Fruit fly (Drosophila melanogaster) whole organism, embryonic: ENCODE data around the gene wg.

Source experiments
- Asciz ChIP-seq: fragments of 200-800 bp; sonication (Bioruptor generic); optimal IDR thresholded peaks from 2 replicates; lab custom pipeline; 2017; ENCODE audit warnings: missing biosample characterization, mild to moderate bottlenecking, missing genetic modification characterization, missing genetic modification reagents
- Atf6 ChIP-seq: fragments of 200-800 bp; sonication (Bioruptor generic); IDR thresholded peaks from 2 replicates; pipeline ENCODE4 v1.3.6; 2022; ENCODE audit warnings: missing biosample characterization, missing genetic modification characterization
- Bdp1 ChIP-seq: fragments of 200-800 bp; sonication (Bioruptor generic); optimal IDR thresholded peaks from 3 replicates; lab custom pipeline; 2016; ENCODE audit warnings: missing biosample characterization, missing genetic modification characterization
- CG10209 ChIP-seq: fragments of 200-800 bp; sonication (Bioruptor generic); optimal IDR thresholded peaks from 3 replicates; lab custom pipeline; 2017; ENCODE audit warnings: missing biosample characterization, mild to moderate bottlenecking, missing genetic modification characterization, missing genetic modification reagents
- CG1024 ChIP-seq: fragments of 200-800 bp; sonication (Bioruptor generic); IDR thresholded peaks from 2 replicates; pipeline ENCODE4 v1.3.6; 2022; ENCODE audit warnings: missing biosample characterization, missing genetic modification characterization
- CG10366 ChIP-seq: fragments of 200-800 bp; sonication (Bioruptor generic); IDR thresholded peaks from 2 replicates; pipeline ENCODE4 v1.3.6; 2022; ENCODE audit warnings: missing biosample characterization, missing genetic modification characterization
- CG10654 ChIP-seq: fragments of 200-800 bp; sonication (Bioruptor generic); optimal IDR thresholded peaks from 2 replicates; lab custom pipeline; 2016; ENCODE audit warnings: missing biosample characterization, missing genetic modification characterization
- CG11696 ChIP-seq: fragments of 200-800 bp; sonication (Bioruptor generic); IDR thresholded peaks from 2 replicates; pipeline ENCODE4 v1.3.6; 2022; ENCODE audit warnings: missing biosample characterization, missing genetic modification characterization
- CG12071 ChIP-seq: fragments of 200-800 bp; sonication (Bioruptor generic); optimal IDR thresholded peaks from 3 replicates; lab custom pipeline; 2018; ENCODE audit warnings: missing biosample characterization, mild to moderate bottlenecking, missing genetic modification characterization
- CG13123 ChIP-seq: fragments of 200-800 bp; sonication (Bioruptor generic); optimal IDR thresholded peaks from 2 replicates; lab custom pipeline; 2016; ENCODE audit warnings: missing biosample characterization, missing genetic modification characterization
- CG14050 ChIP-seq: fragments of 200-800 bp; sonication (Bioruptor generic); IDR thresholded peaks from 3 replicates; pipeline ENCODE4 v1.3.6; 2022; ENCODE audit warnings: missing biosample characterization, missing genetic modification characterization
- CG15073 ChIP-seq: fragments of 200-800 bp; sonication (Bioruptor generic); optimal IDR thresholded peaks from 2 replicates; lab custom pipeline; 2016; ENCODE audit warnings: missing biosample characterization, missing genetic modification characterization
- CG15479 ChIP-seq: fragments of 200-800 bp; sonication (Bioruptor generic); optimal IDR thresholded peaks from 3 replicates; lab custom pipeline; 2019; ENCODE audit warnings: missing biosample characterization, mild to moderate bottlenecking, missing genetic modification characterization, moderate library complexity
- CG1647 ChIP-seq: fragments of 200-800 bp; sonication (Bioruptor generic); optimal IDR thresholded peaks from 3 replicates; lab custom pipeline; 2016; ENCODE audit warnings: missing biosample characterization, missing genetic modification characterization
- CG17328 ChIP-seq: fragments of 200-800 bp; sonication (Bioruptor generic); IDR thresholded peaks from 2 replicates; pipeline ENCODE4 v1.3.6; 2022; ENCODE audit warnings: missing biosample characterization, missing genetic modification characterization
- CG17361 ChIP-seq: fragments of 200-800 bp; sonication (Bioruptor generic); IDR thresholded peaks from 3 replicates; pipeline ENCODE4 v1.3.6; 2022; ENCODE audit warnings: missing biosample characterization, missing genetic modification characterization
- CG17802 ChIP-seq: fragments of 200-800 bp; sonication (Bioruptor generic); optimal IDR thresholded peaks from 2 replicates; lab custom pipeline; 2018; ENCODE audit warnings: missing biosample characterization, mild to moderate bottlenecking, missing genetic modification characterization, moderate library complexity
- CG1832 ChIP-seq: fragments of 200-800 bp; sonication (Bioruptor generic); optimal IDR thresholded peaks from 2 replicates; lab custom pipeline; 2017; ENCODE audit warnings: missing biosample characterization, mild to moderate bottlenecking, missing genetic modification characterization, inconsistent platforms
- CG18476 ChIP-seq: fragments of 200-800 bp; sonication (Bioruptor generic); optimal IDR thresholded peaks from 2 replicates; lab custom pipeline; 2016; ENCODE audit warnings: missing biosample characterization, mild to moderate bottlenecking, missing genetic modification characterization
- CG30403 ChIP-seq: fragments of 200-800 bp; sonication (Bioruptor generic); optimal IDR thresholded peaks from 3 replicates; lab custom pipeline; 2016; ENCODE audit warnings: missing biosample characterization, missing genetic modification characterization
- CG32772 ChIP-seq: fragments of 200-800 bp; sonication (Bioruptor generic); IDR thresholded peaks from 2 replicates; pipeline ENCODE4 v1.3.6; 2022; ENCODE audit warnings: missing biosample characterization, missing genetic modification characterization
- CG4328 ChIP-seq: fragments of 200-800 bp; sonication (Bioruptor generic); optimal IDR thresholded peaks from 3 replicates; lab custom pipeline; 2017; ENCODE audit warnings: missing biosample characterization, missing genetic modification reagents, missing genetic modification characterization
- CG4424 ChIP-seq: fragments of 200-800 bp; sonication (Bioruptor generic); optimal IDR thresholded peaks from 3 replicates; lab custom pipeline; 2016; ENCODE audit warnings: missing biosample characterization, missing genetic modification characterization
- CG6175 ChIP-seq: fragments of 200-800 bp; sonication (Bioruptor generic); IDR thresholded peaks from 3 replicates; pipeline ENCODE4 v1.3.6; 2022; ENCODE audit warnings: missing biosample characterization, missing genetic modification characterization
- CG7745 ChIP-seq: fragments of 200-800 bp; sonication (Bioruptor generic); optimal IDR thresholded peaks from 2 replicates; lab custom pipeline; 2018; ENCODE audit warnings: missing biosample characterization, mild to moderate bottlenecking, missing genetic modification characterization, moderate library complexity
- CG8388 ChIP-seq: fragments of 200-800 bp; sonication (Bioruptor generic); optimal IDR thresholded peaks from 2 replicates; lab custom pipeline; 2019; ENCODE audit warnings: missing biosample characterization, mild to moderate bottlenecking, missing genetic modification characterization, moderate library complexity
- CG9437 ChIP-seq: fragments of 200-800 bp; sonication (Bioruptor generic); optimal IDR thresholded peaks from 2 replicates; lab custom pipeline; 2018; ENCODE audit warnings: missing biosample characterization, mild to moderate bottlenecking, missing genetic modification characterization
- D ChIP-seq, 2 experiments: fragments of 200-800 bp in 1 of 2; fragments of >200 bp in 1 of 2; sonication (Bioruptor generic) in 1 of 2; optimal IDR thresholded peaks; 2 replicates in 1 of 2; 3 replicates in 1 of 2; lab custom pipeline; 2017; ENCODE audit warnings: mild to moderate bottlenecking in 1 of 2, missing biosample characterization in 1 of 2, missing genetic modification characterization in 1 of 2, missing genetic modification reagents in 1 of 2
- ERR ChIP-seq: fragments of 200-800 bp; sonication (Bioruptor generic); optimal IDR thresholded peaks from 2 replicates; lab custom pipeline; 2016; ENCODE audit warnings: missing biosample characterization, missing genetic modification characterization
- Kr ChIP-seq: fragments of 200-800 bp; sonication (Bioruptor generic); optimal IDR thresholded peaks from 2 replicates; lab custom pipeline; 2017; ENCODE audit warnings: missing biosample characterization, mild to moderate bottlenecking, missing genetic modification characterization
- MESR4 ChIP-seq: fragments of 200-800 bp; sonication (Bioruptor generic); optimal IDR thresholded peaks from 2 replicates; lab custom pipeline; 2018; ENCODE audit warnings: missing biosample characterization, mild to moderate bottlenecking, missing genetic modification characterization, moderate library complexity
- Rfx ChIP-seq: fragments of 200-800 bp; sonication (Bioruptor generic); IDR thresholded peaks from 2 replicates; pipeline ENCODE4 v1.3.6; 2022; ENCODE audit warnings: missing biosample characterization, missing genetic modification characterization
- Sry-δ ChIP-seq: fragments of 200-800 bp; sonication (Bioruptor generic); optimal IDR thresholded peaks from 2 replicates; lab custom pipeline; 2016; ENCODE audit warnings: missing biosample characterization, missing genetic modification characterization
- Ssrp ChIP-seq: fragments of 200-800 bp; sonication (Bioruptor generic); optimal IDR thresholded peaks from 2 replicates; lab custom pipeline; 2018; ENCODE audit warnings: missing biosample characterization, mild to moderate bottlenecking, missing genetic modification characterization, moderate library complexity
- ara ChIP-seq: fragments of 200-800 bp; sonication (Bioruptor generic); IDR thresholded peaks from 2 replicates; pipeline ENCODE4 v1.3.6; 2022; ENCODE audit warnings: missing biosample characterization, missing genetic modification characterization
- cato ChIP-seq: fragments of 200-800 bp; sonication (Bioruptor generic); optimal IDR thresholded peaks from 2 replicates; lab custom pipeline; 2016; ENCODE audit warnings: missing biosample characterization, missing genetic modification characterization, borderline replicate concordance
- eve ChIP-seq, 2 experiments: fragments of >200 bp; optimal IDR thresholded peaks; 2 replicates each; lab custom pipeline; 2017; ENCODE audit warnings: missing biosample characterization in 2 of 2, missing genetic modification characterization in 2 of 2
- gcm2 ChIP-seq: fragments of 200-800 bp; sonication (Bioruptor generic); optimal IDR thresholded peaks from 2 replicates; lab custom pipeline; 2016; ENCODE audit warnings: missing biosample characterization, missing genetic modification characterization
- gem ChIP-seq: fragments of 200-800 bp; sonication (Bioruptor generic); optimal IDR thresholded peaks from 2 replicates; lab custom pipeline; 2019; ENCODE audit warnings: missing biosample characterization, mild to moderate bottlenecking, missing genetic modification characterization, moderate library complexity
- hth ChIP-seq: fragments of >200 bp; optimal IDR thresholded peaks from 2 replicates; lab custom pipeline; 2017; ENCODE audit warnings: inconsistent platforms
- ind ChIP-seq: fragments of 200-800 bp; sonication (Bioruptor generic); optimal IDR thresholded peaks from 3 replicates; lab custom pipeline; 2016; ENCODE audit warnings: missing biosample characterization, missing genetic modification characterization
- org-1 ChIP-seq: fragments of 200-800 bp; sonication (Bioruptor generic); optimal IDR thresholded peaks from 2 replicates; lab custom pipeline; 2017; ENCODE audit warnings: missing biosample characterization, missing genetic modification characterization
- prd ChIP-seq, 3 experiments: fragments of >200 bp in 2 of 3; fragments of 200-800 bp in 1 of 3; sonication (Bioruptor generic) in 1 of 3; optimal IDR thresholded peaks in 2 of 3; IDR thresholded peaks in 1 of 3; 2 replicates in 2 of 3; 3 replicates in 1 of 3; pipeline versions ENCODE4 v1.3.6 to Lab custom; 2017 to 2022; ENCODE audit warnings: missing biosample characterization in 1 of 3, missing genetic modification characterization in 1 of 3
- sens ChIP-seq: fragments of 200-800 bp; sonication (Bioruptor generic); peaks from one replicate; lab custom pipeline; 2016; ENCODE audit warnings: missing biosample characterization, missing genetic modification characterization
- seq ChIP-seq: fragments of 200-800 bp; sonication (Bioruptor generic); IDR thresholded peaks from 2 replicates; pipeline ENCODE4 v1.3.6; 2022; ENCODE audit warnings: missing biosample characterization, missing genetic modification characterization
- so ChIP-seq: fragments of 200-800 bp; sonication (Bioruptor generic); IDR thresholded peaks from 3 replicates; pipeline ENCODE4 v1.3.6; 2022; ENCODE audit warnings: missing biosample characterization, missing genetic modification characterization
- stwl ChIP-seq: fragments of 200-800 bp; sonication (Bioruptor generic); optimal IDR thresholded peaks from 3 replicates; lab custom pipeline; 2018; ENCODE audit warnings: missing biosample characterization, mild to moderate bottlenecking, missing genetic modification characterization, moderate library complexity
- trem ChIP-seq: fragments of 200-800 bp; optimal IDR thresholded peaks from 3 replicates; lab custom pipeline; 2019; ENCODE audit warnings: missing biosample characterization, mild to moderate bottlenecking, missing genetic modification characterization, moderate library complexity
- trh ChIP-seq: fragments of 200-800 bp; sonication (Bioruptor generic); optimal IDR thresholded peaks from 2 replicates; lab custom pipeline; 2016; ENCODE audit warnings: missing biosample characterization, missing genetic modification characterization
- z ChIP-seq: fragments of 200-800 bp; sonication (Bioruptor generic); IDR thresholded peaks from 3 replicates; pipeline ENCODE4 v1.3.6; 2022; ENCODE audit warnings: missing biosample characterization, missing genetic modification characterization
- zen2 ChIP-seq: fragments of 200-800 bp; sonication (Bioruptor generic); IDR thresholded peaks from 3 replicates; pipeline ENCODE4 v1.3.6; 2022; ENCODE audit warnings: missing biosample characterization, missing genetic modification characterization; ENCODE audit not compliant: partially characterized antibody

The wg gene

DNA sequence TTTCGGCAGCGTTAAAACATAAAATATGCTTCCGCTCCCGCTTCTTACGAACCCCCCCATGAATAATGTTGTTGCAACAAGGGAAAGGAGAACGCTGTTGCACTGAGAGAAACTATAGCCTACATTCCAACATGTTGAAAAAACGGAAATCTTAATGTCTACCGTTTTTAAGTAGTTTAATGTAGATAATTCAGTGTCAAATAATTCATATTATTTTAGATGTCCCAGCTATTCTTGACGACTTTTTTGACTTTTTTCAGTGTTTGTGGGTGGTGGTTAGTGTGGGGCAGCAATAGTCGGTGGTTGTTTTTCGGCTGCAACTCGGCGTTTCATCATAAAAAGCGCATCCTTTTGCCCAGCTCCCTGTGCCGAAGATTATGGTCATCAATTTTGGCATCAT is 45.0 kb upstream of the wg start:
- peak; percentile 37 for TF ChIP-seq CG10366 (GFP tag; lab: Robert Waterston, UW)
- TF ChIP-seq seq (GFP tag; lab: Robert Waterston, UW), result no peak
- TF ChIP-seq CG4424 (GFP tag; lab: Kevin White, UChicago), result peak; percentile 40
- no peak for TF ChIP-seq ERR (GFP tag; lab: Kevin White, UChicago)
- peak; percentile 62 for TF ChIP-seq Ssrp (tag; lab: Kevin White, UChicago)
- no peak for TF ChIP-seq CG14050 (GFP tag; lab: Robert Waterston, UW)
- peak; percentile 56 for TF ChIP-seq CG30403 (GFP tag; lab: Kevin White, UChicago)
- no peak for TF ChIP-seq CG6175 (GFP tag; lab: Robert Waterston, UW)
- no peak for TF ChIP-seq CG10654 (GFP tag; lab: Kevin White, UChicago)
- TF ChIP-seq gem (tag; lab: Kevin White, UChicago), result peak; percentile 79
- peak in 1 of 2 experiments; percentile 66 for TF ChIP-seq eve (GFP tag; optimal IDR thresholded peaks at IDR 0.05; lab: Kevin White, UChicago)
- no peak for TF ChIP-seq hth (lab: Kevin White, UChicago)
- peak; percentile 44 for TF ChIP-seq CG10209 (GFP tag; lab: Kevin White, UChicago)
- no peak for TF ChIP-seq CG13123 (GFP tag; lab: Kevin White, UChicago)
- TF ChIP-seq Sry-δ, result no peak
- no peak for TF ChIP-seq CG7745 (tag; lab: Kevin White, UChicago)
- TF ChIP-seq CG32772, result 0 out of 2 replicates have a peak, but pooled peaks have one; percentile 6
- TF ChIP-seq trem (tag; lab: Kevin White, UChicago), result peak; percentile 52
- no peak for TF ChIP-seq MESR4 (GFP tag; lab: Kevin White, UChicago)
- no peak for TF ChIP-seq CG1832 (GFP tag; lab: Kevin White, UChicago)
- TF ChIP-seq CG18476, result no peak
- peak; percentile 97 for TF ChIP-seq sens (GFP tag; lab: Kevin White, UChicago)
- TF ChIP-seq stwl, result no peak
- TF ChIP-seq Kr (GFP tag; lab: Kevin White, UChicago), result peak; percentile 35
- no peak for TF ChIP-seq prd (optimal IDR thresholded peaks at IDR 0.05; lab: Kevin White, UChicago)
- peak; percentile 63 for TF ChIP-seq prd (GFP tag; IDR thresholded peaks at IDR 0.05; lab: Robert Waterston, UW)
- no peak for TF ChIP-seq cato (GFP tag; lab: Kevin White, UChicago)
- no peak for TF ChIP-seq z (GFP tag; lab: Robert Waterston, UW)
- peak; percentile 73 for TF ChIP-seq CG17328 (GFP tag; lab: Robert Waterston, UW)
- no peak for TF ChIP-seq CG15073 (GFP tag; lab: Kevin White, UChicago)
- no peak for TF ChIP-seq Rfx (GFP tag; lab: Robert Waterston, UW)
- peak; percentile 13 for TF ChIP-seq CG9437 (GFP tag; lab: Kevin White, UChicago)
- no peak for TF ChIP-seq CG4328 (GFP tag; lab: Kevin White, UChicago)
- TF ChIP-seq trh (GFP tag; lab: Kevin White, UChicago), result no peak
- peak; percentile 18; the same call in 1 of the 3 replicates for TF ChIP-seq so (GFP tag; lab: Robert Waterston, UW)
- peak; percentile 35 for TF ChIP-seq org-1 (GFP tag; lab: Kevin White, UChicago)
- TF ChIP-seq CG8388, result peak; percentile 73
- peak; percentile 40 for TF ChIP-seq Bdp1 (GFP tag; lab: Kevin White, UChicago)
- no peak for TF ChIP-seq Atf6
- peak; percentile 15 for TF ChIP-seq CG17802 (tag; lab: Kevin White, UChicago)
- TF ChIP-seq CG15479, result no peak
- TF ChIP-seq D (optimal IDR thresholded peaks at IDR 0.05; lab: Kevin White, UChicago), result no peak
- TF ChIP-seq D (GFP tag; optimal IDR thresholded peaks at IDR 0.05; lab: Kevin White, UChicago), result peak; percentile 59
- TF ChIP-seq CG11696 (GFP tag; lab: Robert Waterston, UW), result 0 out of 2 replicates have a peak, but pooled peaks have one; percentile 24
- peak; percentile 0 for TF ChIP-seq CG1647 (GFP tag; lab: Kevin White, UChicago)
- no peak for TF ChIP-seq CG12071 (GFP tag; lab: Kevin White, UChicago)
- TF ChIP-seq CG17361, result peak; percentile 66
- no peak for TF ChIP-seq zen2 (GFP tag; lab: Robert Waterston, UW)
- TF ChIP-seq gcm2 (GFP tag; lab: Kevin White, UChicago), result no peak
- TF ChIP-seq CG1024 (GFP tag; lab: Robert Waterston, UW), result 0 out of 2 replicates have a peak, but pooled peaks have one; percentile 20
- peak; percentile 56; the same call in 1 of the 2 replicates for TF ChIP-seq ara (GFP tag; lab: Robert Waterston, UW)
- TF ChIP-seq ind (GFP tag; lab: Kevin White, UChicago), result no peak
- TF ChIP-seq Asciz, result no peak
